Worm (Caenorhabditis elegans): Measurements from ENCODE around the gene valv-1.

valv-1 gene

DNA sequence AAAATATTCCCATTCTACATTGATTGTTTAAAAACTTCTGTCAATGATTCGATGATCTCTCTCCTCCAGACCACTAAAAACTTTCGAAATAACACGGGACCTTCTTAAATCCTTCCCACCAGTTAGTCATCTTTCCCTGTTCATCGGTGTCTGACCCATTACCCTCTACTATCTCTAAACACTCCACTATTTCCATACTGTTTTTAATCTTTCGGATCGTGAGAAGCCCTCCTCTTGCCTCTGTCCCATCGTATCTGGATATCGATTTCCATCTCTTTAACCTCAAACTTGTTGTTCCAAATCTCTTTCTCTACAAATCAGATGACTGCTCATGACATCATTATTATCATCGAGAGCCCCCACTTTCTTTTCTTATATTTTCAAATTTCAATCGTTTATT is 16.8 kb downstream of the valv-1 start:
- TF ChIP-seq ztf-11 (tag; optimal IDR thresholded peaks at IDR 0.05) (no peak), tag-97 (GFP tag; IDR thresholded peaks at IDR 0.05) (no peak), pha-4 (GFP tag; IDR thresholded peaks at IDR 0.05) (no peak), pha-4 (tag; optimal IDR thresholded peaks at IDR 0.05) (no peak), ZK337.2 (GFP tag; IDR thresholded peaks at IDR 0.05) (no peak), vab-7 (GFP tag; IDR thresholded peaks at IDR 0.05) (no peak), dve-1 (tag; optimal IDR thresholded peaks at IDR 0.05; ENCODE audit: insufficient read depth) (no peak), F49E8.2 (tag; optimal IDR thresholded peaks at IDR 0.05; ENCODE audit: borderline replicate concordance) (no peak), dpl-1 (GFP tag; optimal IDR thresholded peaks at IDR 0.05) (no peak), lin-1 (GFP tag; IDR thresholded peaks at IDR 0.05) (no peak), nhr-10 (tag; optimal IDR thresholded peaks at IDR 0.05) (no peak), hmg-1.1 (GFP tag; IDR thresholded peaks at IDR 0.05) (no peak), nhr-25 (tag; optimal IDR thresholded peaks at IDR 0.05; ENCODE audit: borderline replicate concordance, insufficient read depth) (no peak), nhr-6 (tag; optimal IDR thresholded peaks at IDR 0.05) (no peak), ceh-28 (tag; optimal IDR thresholded peaks at IDR 0.05) (no peak), ceh-20 (GFP tag; IDR thresholded peaks at IDR 0.05) (no peak), egl-27 (tag; optimal IDR thresholded peaks at IDR 0.05) (no peak), fos-1 (tag; optimal IDR thresholded peaks at IDR 0.05) (no peak), Y75B8A.6 (GFP tag; IDR thresholded peaks at IDR 0.05) (no peak)

DNA sequence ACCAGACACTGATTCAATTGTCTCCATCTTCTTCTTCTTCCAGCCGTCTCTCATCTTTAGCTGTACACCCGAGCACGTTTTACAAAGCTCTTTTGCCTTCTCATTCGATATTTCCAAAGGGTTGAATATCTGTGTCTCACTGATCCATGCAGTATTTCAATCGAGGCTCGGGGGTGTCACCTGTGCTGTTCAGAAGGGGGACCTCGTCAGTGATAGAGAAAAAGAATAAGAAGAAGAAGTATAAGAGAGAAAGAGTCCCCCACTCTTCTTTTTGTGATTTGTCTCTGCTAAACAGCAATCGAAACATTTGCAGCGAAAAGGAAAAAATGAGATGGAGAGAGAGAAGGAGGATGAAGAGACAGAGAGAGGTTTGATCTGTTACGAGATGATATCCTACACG is 19.1 kb downstream of the valv-1 start:
- TF ChIP-seq nhr-11 (tag; optimal IDR thresholded peaks at IDR 0.05) (peak; percentile 63), daf-16 (GFP tag; optimal IDR thresholded peaks at IDR 0.05) (peak in 1 of 2 experiments; percentile 18), daf-16 (tag; optimal IDR thresholded peaks at IDR 0.05) (no peak), Y75B8A.6 (GFP tag; IDR thresholded peaks at IDR 0.05) (no peak), tag-97 (GFP tag; IDR thresholded peaks at IDR 0.05) (no peak), Y5F2A.4 (GFP tag; optimal IDR thresholded peaks at IDR 0.05) (no peak), ces-1 (GFP tag; optimal IDR thresholded peaks at IDR 0.05) (no peak), zip-2 (tag; optimal IDR thresholded peaks at IDR 0.05) (no peak), ZK546.5 (tag; optimal IDR thresholded peaks at IDR 0.05) (no peak), nhr-28 (tag; optimal IDR thresholded peaks at IDR 0.05) (no peak), cey-2 (tag; optimal IDR thresholded peaks at IDR 0.05; ENCODE audit: borderline replicate concordance, insufficient read depth) (no peak), aha-1 (tag) (peak; percentile 40)

- TF ChIP-seq snpc-4 (tag; optimal IDR thresholded peaks at IDR 0.05) (no peak), aly-2 (tag; optimal IDR thresholded peaks at IDR 0.05) (no peak), jun-1 (tag; optimal IDR thresholded peaks at IDR 0.05) (no peak), ZK337.2 (GFP tag; IDR thresholded peaks at IDR 0.05) (no peak), dmd-8 (GFP tag; IDR thresholded peaks at IDR 0.05) (no peak), mxl-3 (GFP tag; optimal IDR thresholded peaks at IDR 0.05) (no peak), aha-1 (tag) (peak; percentile 74)
These were observed 20.9 kb downstream of the valv-1 start, which contains the start of gene unc-82 for ce11 chrIV:7424198-7424597. TSS of gene unc-82 (plus strand) at chrIV:7424498.

- TF ChIP-seq mdt-29 (GFP tag; IDR thresholded peaks at IDR 0.05), result no peak
- TF ChIP-seq unc-62 (GFP tag; optimal IDR thresholded peaks at IDR 0.05 in 1 of 2), result peak in 1 of 2 experiments; percentile 70
- TF ChIP-seq unc-62 (tag; optimal IDR thresholded peaks at IDR 0.05), result no peak
These were observed 24.2 kb downstream of the valv-1 start, which contains the start of gene srtx-1 for ce11 chrIV:7420913-7421312. TSS of gene srtx-1 (plus strand) at chrIV:7421213.

All from whole organism, L4 larva.